Fruit fly (Drosophila melanogaster) whole organism, embryonic: ENCODE measurements around the gene AP-1mu.

Experiments
- ATbp ChIP-seq: fragments of 200-800 bp; sonication (Bioruptor generic); optimal IDR thresholded peaks from 2 replicates; lab custom pipeline; 2017; ENCODE audit warnings: missing biosample characterization, mild to moderate bottlenecking, missing genetic modification characterization, missing genetic modification reagents
- Abd-B ChIP-seq: fragments of 200-800 bp; sonication (Bioruptor generic); optimal IDR thresholded peaks from 2 replicates; lab custom pipeline; 2018; ENCODE audit warnings: missing biosample characterization, mild to moderate bottlenecking, missing genetic modification characterization, moderate library complexity
- Adf1 ChIP-seq: fragments of 200-800 bp; sonication (Bioruptor generic); IDR thresholded peaks from 2 replicates; pipeline ENCODE4 v1.3.6; 2022; ENCODE audit warnings: missing biosample characterization, missing genetic modification characterization
- CG11723 ChIP-seq: fragments of 200-800 bp; sonication (Bioruptor generic); optimal IDR thresholded peaks from 2 replicates; lab custom pipeline; 2017; ENCODE audit warnings: missing biosample characterization, mild to moderate bottlenecking, missing genetic modification characterization
- CG12104 ChIP-seq: fragments of 200-800 bp; sonication (Bioruptor generic); optimal IDR thresholded peaks from 3 replicates; lab custom pipeline; 2016; ENCODE audit warnings: missing biosample characterization, missing genetic modification characterization
- CG12219 ChIP-seq: fragments of 200-800 bp; sonication (Bioruptor generic); optimal IDR thresholded peaks from 3 replicates; lab custom pipeline; 2018; ENCODE audit warnings: missing biosample characterization, mild to moderate bottlenecking, missing genetic modification characterization
- CG30020 ChIP-seq: fragments of 200-800 bp; optimal IDR thresholded peaks from 2 replicates; lab custom pipeline; 2019; ENCODE audit warnings: missing biosample characterization, mild to moderate bottlenecking, missing genetic modification characterization, moderate library complexity
- CG4360 ChIP-seq: fragments of 200-800 bp; sonication (Bioruptor generic); IDR thresholded peaks from 2 replicates; pipeline ENCODE4 v1.3.6; 2022; ENCODE audit warnings: missing biosample characterization, missing genetic modification characterization
- CG4424 ChIP-seq: fragments of 200-800 bp; sonication (Bioruptor generic); optimal IDR thresholded peaks from 3 replicates; lab custom pipeline; 2016; ENCODE audit warnings: missing biosample characterization, missing genetic modification characterization
- CG4707 ChIP-seq: fragments of 200-800 bp; sonication (Bioruptor generic); optimal IDR thresholded peaks from 2 replicates; lab custom pipeline; 2018; ENCODE audit warnings: missing biosample characterization, mild to moderate bottlenecking, missing genetic modification characterization, moderate library complexity
- CG5953 ChIP-seq: fragments of 200-800 bp; sonication (Bioruptor generic); IDR thresholded peaks from 2 replicates; pipeline ENCODE4 v1.3.6; 2022; ENCODE audit warnings: missing biosample characterization, missing genetic modification characterization
- CG6175 ChIP-seq: fragments of 200-800 bp; sonication (Bioruptor generic); IDR thresholded peaks from 3 replicates; pipeline ENCODE4 v1.3.6; 2022; ENCODE audit warnings: missing biosample characterization, missing genetic modification characterization
- CG7556 ChIP-seq: fragments of 200-800 bp; sonication (Bioruptor generic); optimal IDR thresholded peaks from 2 replicates; lab custom pipeline; 2017; ENCODE audit warnings: missing biosample characterization, mild to moderate bottlenecking, missing genetic modification characterization
- CG7987 ChIP-seq: fragments of 200-800 bp; sonication (Bioruptor generic); optimal IDR thresholded peaks from 2 replicates; lab custom pipeline; 2018; ENCODE audit warnings: missing biosample characterization, mild to moderate bottlenecking, missing genetic modification characterization, moderate library complexity
- Camta ChIP-seq: fragments of 200-800 bp; sonication (Bioruptor generic); optimal IDR thresholded peaks from 2 replicates; lab custom pipeline; 2016; ENCODE audit warnings: missing biosample characterization, missing genetic modification characterization
- Gsc ChIP-seq: fragments of 200-800 bp; sonication (Bioruptor generic); IDR thresholded peaks from 2 replicates; pipeline ENCODE4 v1.3.6; 2022; ENCODE audit warnings: missing biosample characterization, missing genetic modification characterization
- Hmr ChIP-seq: fragments of 200-800 bp; sonication (Bioruptor generic); optimal IDR thresholded peaks from 3 replicates; lab custom pipeline; 2017; ENCODE audit warnings: mild to moderate bottlenecking, missing biosample characterization, missing genetic modification reagents, missing genetic modification characterization
- Med ChIP-seq: fragments of 200-800 bp; sonication (Bioruptor generic); peaks from one replicate; lab custom pipeline; 2016; ENCODE audit warnings: missing biosample characterization, missing genetic modification characterization, mild to moderate bottlenecking, inconsistent platforms, moderate library complexity
- Myb ChIP-seq: fragments of 200-800 bp; sonication (Bioruptor generic); optimal IDR thresholded peaks from 2 replicates; lab custom pipeline; 2016; ENCODE audit warnings: missing biosample characterization, missing genetic modification characterization
- Neu2 ChIP-seq: fragments of 200-800 bp; sonication (Bioruptor generic); optimal IDR thresholded peaks from 3 replicates; lab custom pipeline; 2016; ENCODE audit warnings: missing biosample characterization, missing genetic modification characterization, borderline replicate concordance
- Opbp ChIP-seq: fragments of 200-800 bp; sonication (Bioruptor generic); IDR thresholded peaks from 3 replicates; pipeline ENCODE4 v1.3.6; 2022; ENCODE audit warnings: missing biosample characterization, missing genetic modification characterization; ENCODE audit not compliant: partially characterized antibody
- Rx ChIP-seq: fragments of 200-800 bp; sonication (Bioruptor generic); IDR thresholded peaks from 2 replicates; pipeline ENCODE4 v1.3.6; 2022; ENCODE audit warnings: missing biosample characterization, missing genetic modification characterization
- Scr ChIP-seq: fragments of 200-800 bp; sonication (Bioruptor generic); IDR thresholded peaks from 2 replicates; pipeline ENCODE4 v1.3.6; 2022; ENCODE audit warnings: missing biosample characterization, missing genetic modification characterization; ENCODE audit not compliant: partially characterized antibody
- Spps ChIP-seq: fragments of 200-800 bp; sonication (Bioruptor generic); optimal IDR thresholded peaks from 2 replicates; lab custom pipeline; 2018; ENCODE audit warnings: missing biosample characterization, mild to moderate bottlenecking, missing genetic modification characterization
- Vsx1 ChIP-seq: fragments of 200-800 bp; sonication (Bioruptor generic); optimal IDR thresholded peaks from 2 replicates; lab custom pipeline; 2017; ENCODE audit warnings: missing biosample characterization, mild to moderate bottlenecking, missing genetic modification characterization, missing genetic modification reagents
- al ChIP-seq: fragments of 200-800 bp; sonication (Bioruptor generic); IDR thresholded peaks from 2 replicates; pipeline ENCODE4 v1.3.6; 2022; ENCODE audit warnings: missing biosample characterization, missing genetic modification characterization
- cas ChIP-seq: fragments of 200-800 bp; sonication (Bioruptor generic); IDR thresholded peaks from 2 replicates; pipeline ENCODE4 v1.3.6; 2022; ENCODE audit warnings: missing biosample characterization, missing genetic modification characterization
- crol ChIP-seq: fragments of 200-800 bp; sonication (Bioruptor generic); IDR thresholded peaks from 2 replicates; pipeline ENCODE4 v1.3.6; 2022; ENCODE audit warnings: missing biosample characterization, missing genetic modification characterization
- da ChIP-seq: fragments of 200-800 bp; sonication (Bioruptor generic); optimal IDR thresholded peaks from 2 replicates; lab custom pipeline; 2016; ENCODE audit warnings: missing biosample characterization, missing genetic modification characterization
- dmrt99B ChIP-seq: fragments of 200-800 bp; sonication (Bioruptor generic); optimal IDR thresholded peaks from 2 replicates; lab custom pipeline; 2018; ENCODE audit warnings: missing biosample characterization, mild to moderate bottlenecking, missing genetic modification characterization, moderate library complexity
- fu2 ChIP-seq: fragments of 200-800 bp; sonication (Bioruptor generic); optimal IDR thresholded peaks from 2 replicates; lab custom pipeline; 2016; ENCODE audit warnings: missing biosample characterization, missing genetic modification characterization
- gcm ChIP-seq: fragments of 200-800 bp; sonication (Bioruptor generic); optimal IDR thresholded peaks from 2 replicates; lab custom pipeline; 2019; ENCODE audit warnings: missing biosample characterization, mild to moderate bottlenecking, missing genetic modification characterization, moderate library complexity
- gsb ChIP-seq: fragments of 200-800 bp; sonication (Bioruptor generic); IDR thresholded peaks from 2 replicates; pipeline ENCODE4 v1.3.6; 2022; ENCODE audit warnings: missing biosample characterization, missing genetic modification characterization
- hbn ChIP-seq: fragments of 200-800 bp; sonication (Bioruptor generic); IDR thresholded peaks from 2 replicates; pipeline ENCODE4 v1.3.6; 2022; ENCODE audit warnings: missing biosample characterization, missing genetic modification characterization; ENCODE audit not compliant: partially characterized antibody
- jigr1 ChIP-seq: fragments of 200-800 bp; sonication (Bioruptor generic); IDR thresholded peaks from 3 replicates; pipeline ENCODE4 v1.3.6; 2022; ENCODE audit warnings: missing biosample characterization, missing genetic modification characterization
- knrl ChIP-seq: fragments of 200-800 bp; sonication (Bioruptor generic); IDR thresholded peaks from 3 replicates; pipeline ENCODE4 v1.3.6; 2022; ENCODE audit warnings: missing biosample characterization, missing genetic modification characterization; ENCODE audit not compliant: partially characterized antibody
- luna ChIP-seq: fragments of 200-800 bp; sonication (Bioruptor generic); optimal IDR thresholded peaks from 2 replicates; lab custom pipeline; 2016; ENCODE audit warnings: missing biosample characterization, missing genetic modification characterization
- maf-S ChIP-seq: fragments of 200-800 bp; sonication (Bioruptor generic); optimal IDR thresholded peaks from 2 replicates; lab custom pipeline; 2016; ENCODE audit warnings: missing biosample characterization, missing genetic modification characterization
- pum ChIP-seq: fragments of 200-800 bp; sonication (Bioruptor generic); optimal IDR thresholded peaks from 2 replicates; lab custom pipeline; 2016; ENCODE audit warnings: missing biosample characterization, missing genetic modification characterization
- pzg ChIP-seq: fragments of 200-800 bp; sonication (Bioruptor generic); optimal IDR thresholded peaks from 3 replicates; lab custom pipeline; 2018; ENCODE audit warnings: missing biosample characterization, mild to moderate bottlenecking, missing genetic modification characterization, moderate library complexity
- repo ChIP-seq: fragments of 200-800 bp; sonication (Bioruptor generic); optimal IDR thresholded peaks from 2 replicates; lab custom pipeline; 2016; ENCODE audit warnings: missing biosample characterization, missing genetic modification characterization
- sima ChIP-seq: fragments of 200-800 bp; sonication (Bioruptor generic); optimal IDR thresholded peaks from 2 replicates; lab custom pipeline; 2016; ENCODE audit warnings: missing biosample characterization, missing genetic modification characterization
- sob ChIP-seq: fragments of 200-800 bp; sonication (Bioruptor generic); IDR thresholded peaks from 2 replicates; pipeline ENCODE4 v1.3.6; 2022; ENCODE audit warnings: missing biosample characterization, missing genetic modification characterization
- tio ChIP-seq: fragments of 200-800 bp; sonication (Bioruptor generic); optimal IDR thresholded peaks from 2 replicates; lab custom pipeline; 2017; ENCODE audit warnings: missing biosample characterization, missing genetic modification characterization, inconsistent platforms
- tna ChIP-seq: fragments of 200-800 bp; sonication (Bioruptor generic); IDR thresholded peaks from 2 replicates; pipeline ENCODE4 v1.3.6; 2022; ENCODE audit warnings: missing biosample characterization, missing genetic modification characterization; ENCODE audit not compliant: partially characterized antibody
- trh ChIP-seq: fragments of 200-800 bp; sonication (Bioruptor generic); optimal IDR thresholded peaks from 2 replicates; lab custom pipeline; 2016; ENCODE audit warnings: missing biosample characterization, missing genetic modification characterization
- tx ChIP-seq: fragments of 200-800 bp; sonication (Bioruptor generic); optimal IDR thresholded peaks from 2 replicates; lab custom pipeline; 2016; ENCODE audit warnings: missing biosample characterization, missing genetic modification characterization
- wek ChIP-seq: fragments of 200-800 bp; sonication (Bioruptor generic); optimal IDR thresholded peaks from 3 replicates; lab custom pipeline; 2018; ENCODE audit warnings: missing biosample characterization, mild to moderate bottlenecking, missing genetic modification characterization, moderate library complexity
- zen ChIP-seq: fragments of 200-800 bp; sonication (Bioruptor generic); optimal IDR thresholded peaks from 3 replicates; lab custom pipeline; 2018; ENCODE audit warnings: missing biosample characterization, mild to moderate bottlenecking, missing genetic modification characterization, moderate library complexity

Gene AP-1mu

DNA sequence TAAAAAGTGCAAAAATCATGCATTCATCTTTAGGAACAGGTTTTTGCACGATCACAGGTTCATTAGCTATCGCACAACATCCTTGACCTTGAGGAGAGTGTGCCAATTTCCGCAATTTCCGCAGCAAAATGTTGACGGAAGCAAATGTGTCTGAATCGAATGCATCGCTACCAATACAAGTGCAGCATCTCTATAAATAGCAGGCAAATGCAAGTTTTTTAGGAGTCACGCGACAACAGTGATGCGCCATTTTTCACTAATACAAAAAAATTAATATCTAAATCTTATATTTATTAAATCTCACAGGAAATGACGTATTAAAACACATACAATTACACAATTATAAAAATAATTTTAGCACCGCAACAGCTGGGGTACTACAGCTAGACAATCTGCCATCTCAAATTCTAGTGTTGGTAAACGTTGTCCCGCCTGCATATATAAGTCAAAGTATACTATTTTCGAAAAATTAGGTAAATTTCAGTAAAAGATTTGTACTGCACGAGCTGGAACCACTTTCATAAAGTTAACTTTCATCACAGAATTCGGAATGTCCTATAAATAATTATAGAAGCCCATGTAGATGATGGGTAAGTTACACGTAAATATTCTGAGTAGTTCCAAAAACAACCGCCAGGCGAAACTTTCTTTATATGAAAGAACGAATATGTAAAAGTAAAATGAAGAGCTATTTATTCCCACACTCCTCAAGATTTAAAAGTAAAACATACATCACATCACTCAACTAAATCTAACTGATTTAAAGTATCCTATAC lies 14.7 kb upstream of the AP-1mu start, which contains the start of gene CG9399 (continued):
- peak; percentile 91 for TF ChIP-seq pum (GFP tag; lab: Kevin White, UChicago)
- peak; percentile 90 for TF ChIP-seq CG12219 (GFP tag; lab: Kevin White, UChicago)
- peak; percentile 95 for TF ChIP-seq al
- peak; percentile 67 for TF ChIP-seq Myb (GFP tag; lab: Kevin White, UChicago)
- TF ChIP-seq Vsx1 (GFP tag; lab: Kevin White, UChicago): peak; percentile 94
- TF ChIP-seq knrl (GFP tag; lab: Robert Waterston, UW): peak; percentile 62
- peak; percentile 75 for TF ChIP-seq Adf1
- peak; percentile 98 for TF ChIP-seq CG5953 (GFP tag; lab: Robert Waterston, UW)
- TF ChIP-seq maf-S: peak; percentile 90
- TF ChIP-seq luna (GFP tag; lab: Kevin White, UChicago): peak; percentile 77
- TF ChIP-seq tx (GFP tag; lab: Kevin White, UChicago): peak; percentile 90
- peak; percentile 94 for TF ChIP-seq Abd-B (GFP tag; lab: Kevin White, UChicago)
- TF ChIP-seq tna (GFP tag; lab: Robert Waterston, UW): no peak
- peak; percentile 98 for TF ChIP-seq sob (GFP tag; lab: Robert Waterston, UW)
- TF ChIP-seq tio (GFP tag; lab: Kevin White, UChicago): peak; percentile 97
- peak; percentile 59 for TF ChIP-seq pzg
- peak; percentile 93 for TF ChIP-seq jigr1 (GFP tag; lab: Robert Waterston, UW)
- peak; percentile 95 for TF ChIP-seq cas
- peak; percentile 93 for TF ChIP-seq Gsc (GFP tag; lab: Robert Waterston, UW)
- TF ChIP-seq sima (GFP tag; lab: Kevin White, UChicago): peak; percentile 83
- peak; percentile 94 for TF ChIP-seq gsb (GFP tag; lab: Robert Waterston, UW)
- TF ChIP-seq CG4707 (GFP tag; lab: Kevin White, UChicago): peak; percentile 86
- peak; percentile 77 for TF ChIP-seq crol (GFP tag; lab: Robert Waterston, UW)
- TF ChIP-seq zen (tag; lab: Kevin White, UChicago): peak; percentile 95
- peak; percentile 85 for TF ChIP-seq CG30020 (tag; lab: Kevin White, UChicago)
- peak; percentile 13 for TF ChIP-seq Neu2
- peak; percentile 86 for TF ChIP-seq CG4360 (GFP tag; lab: Robert Waterston, UW)
- TF ChIP-seq Camta (GFP tag; lab: Kevin White, UChicago): peak; percentile 90
- TF ChIP-seq wek: peak; percentile 77
- TF ChIP-seq gcm (GFP tag; lab: Kevin White, UChicago): peak; percentile 98
- peak; percentile 96 for TF ChIP-seq CG6175
- TF ChIP-seq Rx (GFP tag; lab: Robert Waterston, UW): peak; percentile 98
- TF ChIP-seq ATbp (GFP tag; lab: Kevin White, UChicago): peak; percentile 95
- TF ChIP-seq CG7987: peak; percentile 92
- TF ChIP-seq dmrt99B (tag; lab: Kevin White, UChicago): peak; percentile 97
- no peak for TF ChIP-seq Opbp (GFP tag; lab: Robert Waterston, UW)
- no peak for TF ChIP-seq hbn (GFP tag; lab: Robert Waterston, UW)
- peak; percentile 97 for TF ChIP-seq CG7556 (GFP tag; lab: Kevin White, UChicago)
- TF ChIP-seq Spps (tag; lab: Kevin White, UChicago): peak; percentile 94
- peak; percentile 84 for TF ChIP-seq repo
- peak; percentile 92 for TF ChIP-seq fu2 (GFP tag; lab: Kevin White, UChicago)
- TF ChIP-seq trh (GFP tag; lab: Kevin White, UChicago): peak; percentile 97
- peak; percentile 95 for TF ChIP-seq CG11723 (GFP tag; lab: Kevin White, UChicago)
- TF ChIP-seq CG12104: peak; percentile 93
- TF ChIP-seq Med (GFP tag; lab: Kevin White, UChicago): peak; percentile 99
- TF ChIP-seq Scr (GFP tag; lab: Robert Waterston, UW): peak; percentile 49
- TF ChIP-seq da (GFP tag; lab: Kevin White, UChicago): peak; percentile 86
- peak; percentile 97 for TF ChIP-seq CG4424 (GFP tag; lab: Kevin White, UChicago)
- peak; percentile 97 for TF ChIP-seq Hmr (GFP tag; lab: Kevin White, UChicago)
